Worm (Caenorhabditis elegans) whole organism, L4/young adult: ENCODE measurements around the gene Y54G2A.37.

Source experiments
- W03F9.2 ChIP-seq: fragments of 150-350 bp; optimal IDR thresholded peaks from 2 replicates; lab custom pipeline; 2014; ENCODE audit warnings: missing biosample characterization, missing genetic modification characterization
- him-1 ChIP-seq: sonication (generic microtip); optimal IDR thresholded peaks from 2 replicates; lab custom pipeline; 2016; ENCODE audit warnings: missing genotype, missing genetic modification reagents, missing genetic modification characterization, missing compliant biosample characterization

ce11 chrIV:2808154-2808553 lies 12.4 kb upstream of the Y54G2A.37 start:
- TF ChIP-seq him-1 (tag; lab: Kevin White, UChicago), result no peak
- no peak for TF ChIP-seq W03F9.2
